Worm (Caenorhabditis elegans) whole organism, L3 larva: Measurements from ENCODE around the gene Y73B6BL.12.

Experiments used
- ZK546.5 ChIP-seq: sonication (generic microtip); optimal IDR thresholded peaks from 2 replicates; lab custom pipeline; 2017; ENCODE audit warnings: missing biosample characterization, missing genetic modification characterization
- ama-1 ChIP-seq: fragments of 150-350 bp; optimal IDR thresholded peaks from 2 replicates; lab custom pipeline; 2018
- elt-3 ChIP-seq, 3 experiments: fragments of 150-350 bp in 1 of 3; sonication (generic microtip) in 2 of 3; optimal IDR thresholded peaks; 2 replicates in 2 of 3; 4 replicates in 1 of 3; lab custom pipeline; 2014 to 2017; ENCODE audit warnings: missing biosample characterization in 3 of 3, missing genetic modification characterization in 3 of 3
- lin-39 ChIP-seq: fragments of 150-350 bp; optimal IDR thresholded peaks from 2 replicates; lab custom pipeline; 2018; ENCODE audit warnings: missing biosample characterization, missing genetic modification reagents, missing genetic modification characterization
- nhr-237 ChIP-seq: fragments of 150-350 bp; optimal IDR thresholded peaks from 2 replicates; lab custom pipeline; 2014; ENCODE audit warnings: missing biosample characterization, missing genetic modification characterization
- nhr-28 ChIP-seq: fragments of 150-350 bp; optimal IDR thresholded peaks from 2 replicates; lab custom pipeline; 2014; ENCODE audit warnings: missing biosample characterization, missing genetic modification characterization
- pqm-1 ChIP-seq: fragments of 150-350 bp; optimal IDR thresholded peaks from 2 replicates; lab custom pipeline; 2017; ENCODE audit warnings: missing biosample characterization, missing genetic modification characterization, inconsistent platforms
- unc-39 ChIP-seq: sonication (generic microtip); optimal IDR thresholded peaks from 4 replicates; lab custom pipeline; 2017; ENCODE audit warnings: missing biosample characterization, missing genetic modification characterization

DNA sequence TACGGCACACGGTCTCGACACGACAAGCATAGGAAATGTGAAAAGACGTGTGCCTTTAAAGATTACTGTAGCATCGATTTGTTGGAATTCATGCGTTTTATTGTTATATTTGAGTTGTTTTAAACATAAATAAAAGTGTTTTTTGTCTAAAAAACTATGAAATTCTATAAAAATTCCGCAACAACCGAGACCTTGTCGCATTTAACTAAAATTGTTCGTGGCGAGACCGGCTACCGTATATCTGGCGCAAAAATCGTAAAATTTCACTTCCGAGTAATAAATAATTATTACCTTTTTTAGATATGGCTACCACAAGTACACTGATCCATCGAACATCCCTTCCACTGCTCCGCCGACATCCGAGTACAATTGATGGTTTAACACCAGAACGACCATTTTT is 20.1 kb upstream of the Y73B6BL.12 start, which contains the start of gene ipla-6:
- TF ChIP-seq ama-1 (lab: Kevin White, UChicago) (no peak), pqm-1 (tag; lab: Kevin White, UChicago) (no peak), ZK546.5 (tag; lab: Kevin White, UChicago) (no peak), nhr-237 (tag; lab: Kevin White, UChicago) (no peak), lin-39 (tag; lab: Kevin White, UChicago) (no peak), elt-3 (tag; optimal IDR thresholded peaks at IDR 0.05; lab: Kevin White, UChicago) (no peak), unc-39 (no peak), nhr-28 (tag; lab: Kevin White, UChicago) (no peak)
